Fruit fly (Drosophila melanogaster): ENCODE results near the gene Noc2.

dm6 chr2L:21169863-21170262, 6.4 kb downstream of the Noc2 start:
- no peak for TF ChIP-seq CG11617 (GFP tag; optimal IDR thresholded peaks at IDR 0.05)
- no peak for TF ChIP-seq kay (GFP tag; ENCODE audit: borderline replicate concordance)
- no peak for TF ChIP-seq cic (GFP tag; optimal IDR thresholded peaks at IDR 0.05)
- no peak for TF ChIP-seq toe (GFP tag; optimal IDR thresholded peaks at IDR 0.05)
- no peak for TF ChIP-seq CG1620 (GFP tag; optimal IDR thresholded peaks at IDR 0.05)
- no peak for TF ChIP-seq bab1 (GFP tag; optimal IDR thresholded peaks at IDR 0.05)
- no peak for TF ChIP-seq Mnt (GFP tag; optimal IDR thresholded peaks at IDR 0.05)
- TF ChIP-seq CG7101 (tag; optimal IDR thresholded peaks at IDR 0.05) = no peak
